Worm (Caenorhabditis elegans) whole organism, young adult: ENCODE data around the gene K02D10.4.

Experiments used
- B0019.2 ChIP-seq: fragments of 200-800 bp; sonication (Bioruptor generic); conservative IDR thresholded peaks from 2 replicates; pipeline ENCODE4 v1.3.6; 2022; ENCODE audit warnings: missing genetic modification reagents, missing genetic modification characterization, missing compliant biosample characterization
- B0261.1 ChIP-seq: sonication (generic microtip); optimal IDR thresholded peaks from 2 replicates; lab custom pipeline; 2016; ENCODE audit warnings: mild to moderate bottlenecking, missing genetic modification characterization, moderate library complexity, missing compliant biosample characterization
- C06A6.2 ChIP-seq: fragments of 200-800 bp; sonication (Bioruptor generic); conservative IDR thresholded peaks from 2 replicates; pipeline ENCODE4 v1.3.6; 2022; ENCODE audit warnings: missing genetic modification characterization, missing compliant biosample characterization
- F22D6.2 ChIP-seq: sonication (generic microtip); optimal IDR thresholded peaks from 2 replicates; lab custom pipeline; 2016; ENCODE audit warnings: mild to moderate bottlenecking, missing genetic modification characterization, missing compliant biosample characterization
- K12H6.12 ChIP-seq: fragments of 200-800 bp; sonication (Bioruptor generic); optimal IDR thresholded peaks from 2 replicates; lab custom pipeline; 2018; ENCODE audit warnings: mild to moderate bottlenecking, missing genetic modification characterization, missing compliant biosample characterization
- Y56A3A.18 ChIP-seq: fragments of 200-800 bp; sonication (Bioruptor generic); IDR thresholded peaks from 2 replicates; pipeline ENCODE4 v1.3.6; 2022; ENCODE audit warnings: missing genetic modification reagents, missing genetic modification characterization, missing compliant biosample characterization
- Y67H2A.10 ChIP-seq: fragments of 200-800 bp; sonication (Bioruptor generic); conservative IDR thresholded peaks from 2 replicates; pipeline ENCODE4 v1.3.6; 2022; ENCODE audit warnings: missing genetic modification reagents, missing genetic modification characterization, missing compliant biosample characterization
- ama-1 ChIP-seq, 3 experiments: fragments of 150-350 bp in 1 of 3; sonication (generic microtip) in 2 of 3; optimal IDR thresholded peaks; 2 replicates each; lab custom pipeline; 2014 to 2018; ENCODE audit warnings: missing biosample characterization in 2 of 3, missing genetic modification characterization in 2 of 3, missing genetic modification reagents in 2 of 3
- ccch-3 ChIP-seq: fragments of 200-800 bp; sonication (Bioruptor generic); optimal IDR thresholded peaks from 2 replicates; lab custom pipeline; 2018; ENCODE audit warnings: mild to moderate bottlenecking, missing genetic modification characterization, missing compliant biosample characterization
- cebp-1 ChIP-seq, 2 experiments: fragments of 200-800 bp in 1 of 2; sonication (Bioruptor generic) in 1 of 2; sonication (generic microtip) in 1 of 2; IDR thresholded peaks in 1 of 2; optimal IDR thresholded peaks in 1 of 2; 2 replicates each; pipeline versions ENCODE4 v1.3.6 to Lab custom; 2017 to 2022; ENCODE audit warnings: missing compliant biosample characterization in 2 of 2, missing genetic modification characterization in 2 of 2, mild to moderate bottlenecking in 1 of 2, missing genetic modification reagents in 1 of 2, moderate library complexity in 1 of 2
- ceh-40 ChIP-seq: fragments of 200-800 bp; sonication (Bioruptor generic); IDR thresholded peaks from 2 replicates; pipeline ENCODE4 v1.3.6; 2022; ENCODE audit warnings: missing genetic modification characterization, missing compliant biosample characterization
- ceh-58 ChIP-seq: fragments of 200-800 bp; sonication (Bioruptor generic); IDR thresholded peaks from 2 replicates; pipeline ENCODE4 v1.3.6; 2022; ENCODE audit warnings: missing genetic modification characterization, missing compliant biosample characterization
- efl-1 ChIP-seq: fragments of 150-350 bp; optimal IDR thresholded peaks from 2 replicates; lab custom pipeline; 2014; ENCODE audit warnings: missing biosample characterization, missing genetic modification reagents, missing genetic modification characterization
- fkh-3 ChIP-seq: sonication (generic microtip); optimal IDR thresholded peaks from 2 replicates; lab custom pipeline; 2016; ENCODE audit warnings: mild to moderate bottlenecking, missing genetic modification characterization, missing compliant biosample characterization
- hlh-26 ChIP-seq: fragments of 200-800 bp; sonication (Bioruptor generic); conservative IDR thresholded peaks from 2 replicates; pipeline ENCODE4 v1.3.6; 2022; ENCODE audit warnings: missing genetic modification reagents, missing genetic modification characterization, missing compliant biosample characterization
- hmg-1.2 ChIP-seq: fragments of 200-800 bp; sonication (Bioruptor generic); IDR thresholded peaks from 2 replicates; pipeline ENCODE4 v1.3.6; 2022; ENCODE audit warnings: missing genetic modification reagents, missing genetic modification characterization, missing compliant biosample characterization
- hrde-1 ChIP-seq: sonication (generic microtip); optimal IDR thresholded peaks from 2 replicates; lab custom pipeline; 2016; ENCODE audit warnings: missing genetic modification characterization, mild to moderate bottlenecking, missing compliant biosample characterization, moderate library complexity, missing genotype, missing genetic modification reagents, borderline replicate concordance
- lin-54 ChIP-seq: fragments of 200-800 bp; sonication (Bioruptor generic); optimal IDR thresholded peaks from 2 replicates; lab custom pipeline; 2018; ENCODE audit warnings: mild to moderate bottlenecking, missing genetic modification characterization, missing compliant biosample characterization
- madf-3 ChIP-seq: fragments of 200-800 bp; sonication (Bioruptor generic); IDR thresholded peaks from 2 replicates; pipeline ENCODE4 v1.3.6; 2022; ENCODE audit warnings: missing genetic modification reagents, missing genetic modification characterization, missing compliant biosample characterization
- madf-6 ChIP-seq: fragments of 200-800 bp; sonication (Bioruptor generic); IDR thresholded peaks from 2 replicates; pipeline ENCODE4 v1.3.6; 2022; ENCODE audit warnings: missing genetic modification reagents, missing genetic modification characterization, missing compliant biosample characterization
- pha-4 ChIP-seq: fragments of 150-350 bp; sonication (generic microtip); optimal IDR thresholded peaks from 2 replicates; lab custom pipeline; 2014; ENCODE audit warnings: missing biosample characterization, missing genetic modification reagents, missing genetic modification characterization
- repo-1 ChIP-seq: sonication (generic microtip); optimal IDR thresholded peaks from 2 replicates; lab custom pipeline; 2017; ENCODE audit warnings: mild to moderate bottlenecking, missing genetic modification characterization, missing compliant biosample characterization
- somi-1 ChIP-seq: fragments of 200-800 bp; sonication (Bioruptor generic); optimal IDR thresholded peaks from 2 replicates; lab custom pipeline; 2018; ENCODE audit warnings: mild to moderate bottlenecking, missing genetic modification characterization, missing compliant biosample characterization
- sptf-2 ChIP-seq: fragments of 200-800 bp; sonication (Bioruptor generic); optimal IDR thresholded peaks from 2 replicates; lab custom pipeline; 2018; ENCODE audit warnings: mild to moderate bottlenecking, missing genetic modification characterization, missing compliant biosample characterization
- tbx-9 ChIP-seq: sonication (generic microtip); optimal IDR thresholded peaks from 2 replicates; lab custom pipeline; 2016; ENCODE audit warnings: borderline replicate concordance, missing genetic modification characterization, inconsistent platforms, missing compliant biosample characterization
- unc-62 ChIP-seq: fragments of 150-350 bp; optimal IDR thresholded peaks from 2 replicates; lab custom pipeline; 2014; ENCODE audit warnings: missing biosample characterization, missing genetic modification reagents, missing genetic modification characterization
- ztf-26 ChIP-seq: sonication (generic microtip); optimal IDR thresholded peaks from 2 replicates; lab custom pipeline; 2017; ENCODE audit warnings: missing genetic modification characterization, missing compliant biosample characterization
- ztf-28 ChIP-seq: fragments of 200-800 bp; sonication (Bioruptor generic); IDR thresholded peaks from 2 replicates; pipeline ENCODE4 v1.3.6; 2022; ENCODE audit warnings: missing genetic modification reagents, missing genetic modification characterization, missing compliant biosample characterization

K02D10.4 gene

DNA sequence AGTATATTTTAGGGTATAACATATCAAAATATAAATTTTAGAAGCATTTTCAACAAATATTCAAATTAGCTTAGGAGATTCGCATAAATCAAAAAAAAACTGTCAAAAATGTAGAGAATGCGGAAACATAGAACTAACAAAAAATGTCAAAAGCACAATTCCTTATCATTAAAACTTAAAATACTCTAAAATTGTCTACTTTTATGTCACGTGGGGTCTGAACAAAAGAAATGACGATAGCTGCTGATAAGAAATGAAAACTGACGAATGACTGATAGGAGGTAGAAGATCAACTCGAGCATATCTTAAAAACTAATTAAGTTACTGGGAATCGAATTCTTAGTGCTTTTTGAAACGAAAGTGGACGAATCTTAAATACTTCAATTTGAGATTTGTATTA is 46.1 kb downstream of the K02D10.4 start (continued):
- TF ChIP-seq Y67H2A.10 (GFP tag; lab: Robert Waterston, UW) (no peak), sptf-2 (GFP tag; lab: Kevin White, UChicago) (no peak), Y56A3A.18 (GFP tag; lab: Robert Waterston, UW) (no peak), fkh-3 (tag; lab: Kevin White, UChicago) (no peak), tbx-9 (tag; lab: Kevin White, UChicago) (no peak), hrde-1 (tag; lab: Kevin White, UChicago) (no peak), lin-54 (GFP tag; lab: Kevin White, UChicago) (peak; percentile 6), unc-62 (peak; percentile 55), ceh-58 (GFP tag; lab: Robert Waterston, UW) (no peak), madf-6 (GFP tag; lab: Robert Waterston, UW) (no peak), ztf-26 (tag; lab: Kevin White, UChicago) (no peak), F22D6.2 (tag; lab: Kevin White, UChicago) (no peak), repo-1 (tag; lab: Kevin White, UChicago) (no peak)
- TF ChIP-seq, all 124 proteins: peak for 5

- TF ChIP-seq cebp-1 (GFP tag; IDR thresholded peaks at IDR 0.05; lab: Robert Waterston, UW) = peak; percentile 36; the same call in 1 of the 2 replicates
- TF ChIP-seq cebp-1 (tag; optimal IDR thresholded peaks at IDR 0.05; lab: Kevin White, UChicago) = peak; percentile 54
- no peak for TF ChIP-seq B0261.1 (tag; lab: Kevin White, UChicago)
- TF ChIP-seq ceh-40 (GFP tag; lab: Robert Waterston, UW) = no peak
- TF ChIP-seq pha-4 = peak; percentile 70
- peak; percentile 26 for TF ChIP-seq somi-1 (GFP tag; lab: Kevin White, UChicago)
Measured at ce11 chrIII:8733237-8733636, 46.6 kb downstream of the K02D10.4 start.

DNA sequence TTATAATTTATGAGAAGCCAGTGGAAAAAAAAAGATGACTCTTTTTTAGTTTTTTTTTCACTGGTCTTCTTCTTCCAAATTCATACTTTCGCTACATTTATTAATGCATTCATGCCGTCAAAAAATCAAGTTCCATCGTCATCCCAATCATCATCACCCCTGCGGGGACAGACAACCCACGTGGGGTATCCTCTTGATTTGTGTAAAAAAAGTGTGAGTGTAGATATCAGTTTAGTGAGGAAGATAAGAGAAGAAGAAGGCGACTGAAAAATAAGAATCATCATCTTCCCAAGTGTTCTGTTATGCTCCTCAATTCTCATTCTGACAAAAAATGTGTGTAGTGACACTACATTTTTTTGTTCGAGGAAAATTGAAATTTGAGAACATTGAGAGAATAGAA is 47.8 kb downstream of the K02D10.4 start:
- TF ChIP-seq sptf-2 (GFP tag; lab: Kevin White, UChicago) = no peak
- TF ChIP-seq C06A6.2 (GFP tag; lab: Robert Waterston, UW) = peak; percentile 49; the same call in 1 of the 2 replicates
- TF ChIP-seq ztf-28 (GFP tag; lab: Robert Waterston, UW) = no peak
- peak; percentile 8 for TF ChIP-seq somi-1 (GFP tag; lab: Kevin White, UChicago)

DNA sequence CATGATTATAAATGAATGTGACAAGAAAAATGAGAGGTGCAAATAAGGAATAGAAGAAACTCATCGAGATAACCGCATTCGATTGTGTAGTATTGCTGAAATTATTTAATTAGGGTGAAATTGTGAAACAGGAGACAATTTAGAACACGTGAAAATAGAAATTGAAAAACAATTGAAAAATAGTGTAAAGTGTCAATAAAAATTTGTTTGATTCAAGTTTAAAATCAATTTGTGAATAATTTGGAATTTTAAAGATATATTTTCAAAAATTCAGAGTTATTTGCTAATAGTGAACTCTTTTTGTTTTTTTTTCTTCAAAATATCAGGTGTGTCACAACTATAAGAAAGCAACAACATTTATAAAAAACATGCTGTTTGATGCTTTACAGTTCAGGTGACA is 48.5 kb downstream of the K02D10.4 start, which contains the start of gene ZK370.4:
Gene ZK370.4, minus strand, starts transcription at position 101 of the 400 bp plus-strand sequence.
- TF ChIP-seq madf-3 (GFP tag; lab: Robert Waterston, UW) = no peak
- no peak for TF ChIP-seq hmg-1.2 (GFP tag; lab: Robert Waterston, UW)
- TF ChIP-seq hlh-26 (GFP tag; lab: Robert Waterston, UW) = no peak
- no peak for TF ChIP-seq ztf-26 (tag; lab: Kevin White, UChicago)
- no peak for TF ChIP-seq B0019.2
- no peak for TF ChIP-seq efl-1 (GFP tag; lab: Kevin White, UChicago)
- no peak for TF ChIP-seq ama-1 (optimal IDR thresholded peaks at IDR 0.05; lab: Kevin White, UChicago)
- no peak for TF ChIP-seq ama-1 (GFP tag; optimal IDR thresholded peaks at IDR 0.05; lab: Kevin White, UChicago)
- TF ChIP-seq cebp-1 (GFP tag; IDR thresholded peaks at IDR 0.05; lab: Robert Waterston, UW) = no peak
- no peak for TF ChIP-seq cebp-1 (tag; optimal IDR thresholded peaks at IDR 0.05; lab: Kevin White, UChicago)
- no peak for TF ChIP-seq repo-1 (tag; lab: Kevin White, UChicago)
- TF ChIP-seq K12H6.12 = no peak
- no peak for TF ChIP-seq ccch-3 (GFP tag; lab: Kevin White, UChicago)
